Worm (Caenorhabditis elegans) whole organism, young adult: ENCODE data around the gene sod-3.

ENCODE experiments used
- B0035.1 ChIP-seq: sonication (generic microtip); optimal IDR thresholded peaks from 2 replicates; lab custom pipeline; 2016; ENCODE audit warnings: missing genetic modification characterization, mild to moderate bottlenecking, missing compliant biosample characterization, missing genotype, missing genetic modification reagents
- B0261.1 ChIP-seq: sonication (generic microtip); optimal IDR thresholded peaks from 2 replicates; lab custom pipeline; 2016; ENCODE audit warnings: mild to moderate bottlenecking, missing genetic modification characterization, moderate library complexity, missing compliant biosample characterization
- F23B12.7 ChIP-seq: sonication (generic microtip); optimal IDR thresholded peaks from 2 replicates; lab custom pipeline; 2017; ENCODE audit warnings: missing genetic modification characterization, mild to moderate bottlenecking, missing compliant biosample characterization, antibody characterized with exemption, moderate library complexity; ENCODE audit not compliant: insufficient read depth
- F52B5.7 ChIP-seq: sonication (generic microtip); optimal IDR thresholded peaks from 2 replicates; lab custom pipeline; 2016; ENCODE audit warnings: mild to moderate bottlenecking, missing genetic modification characterization, missing compliant biosample characterization
- K12H6.12 ChIP-seq: fragments of 200-800 bp; sonication (Bioruptor generic); optimal IDR thresholded peaks from 2 replicates; lab custom pipeline; 2018; ENCODE audit warnings: mild to moderate bottlenecking, missing genetic modification characterization, missing compliant biosample characterization
- T07F8.4 ChIP-seq: sonication (generic microtip); optimal IDR thresholded peaks from 2 replicates; lab custom pipeline; 2016; ENCODE audit warnings: mild to moderate bottlenecking, missing genetic modification characterization, moderate library complexity, missing compliant biosample characterization
- T26A5.8 ChIP-seq: sonication (generic microtip); optimal IDR thresholded peaks from 2 replicates; lab custom pipeline; 2016; ENCODE audit warnings: missing genetic modification characterization, missing compliant biosample characterization
- Y56A3A.18 ChIP-seq: fragments of 200-800 bp; sonication (Bioruptor generic); IDR thresholded peaks from 2 replicates; pipeline ENCODE4 v1.3.6; 2022; ENCODE audit warnings: missing genetic modification reagents, missing genetic modification characterization, missing compliant biosample characterization
- Y67H2A.10 ChIP-seq: fragments of 200-800 bp; sonication (Bioruptor generic); conservative IDR thresholded peaks from 2 replicates; pipeline ENCODE4 v1.3.6; 2022; ENCODE audit warnings: missing genetic modification reagents, missing genetic modification characterization, missing compliant biosample characterization
- ama-1 ChIP-seq, 3 experiments: fragments of 150-350 bp in 1 of 3; sonication (generic microtip) in 2 of 3; optimal IDR thresholded peaks; 2 replicates each; lab custom pipeline; 2014 to 2018; ENCODE audit warnings: missing biosample characterization in 2 of 3, missing genetic modification characterization in 2 of 3, missing genetic modification reagents in 2 of 3
- aptf-3 ChIP-seq: fragments of 200-800 bp; sonication (Bioruptor generic); IDR thresholded peaks from 2 replicates; pipeline ENCODE4 v1.3.6; 2022; ENCODE audit warnings: missing genetic modification characterization, missing compliant biosample characterization
- attf-3 ChIP-seq: fragments of 200-800 bp; sonication (Bioruptor generic); conservative IDR thresholded peaks from 2 replicates; pipeline ENCODE4 v1.3.6; 2022; ENCODE audit warnings: missing genetic modification reagents, missing genetic modification characterization, missing compliant biosample characterization
- bed-1 ChIP-seq: fragments of 200-800 bp; sonication (Bioruptor generic); IDR thresholded peaks from 2 replicates; pipeline ENCODE4 v1.3.6; 2022; ENCODE audit warnings: missing genetic modification reagents, missing genetic modification characterization, missing compliant biosample characterization
- bed-2 ChIP-seq: fragments of 200-800 bp; sonication (Bioruptor generic); IDR thresholded peaks from 2 replicates; pipeline ENCODE4 v1.3.6; 2022; ENCODE audit warnings: missing genetic modification reagents, missing genetic modification characterization, missing compliant biosample characterization
- cebp-1 ChIP-seq, 2 experiments: fragments of 200-800 bp in 1 of 2; sonication (Bioruptor generic) in 1 of 2; sonication (generic microtip) in 1 of 2; IDR thresholded peaks in 1 of 2; optimal IDR thresholded peaks in 1 of 2; 2 replicates each; pipeline versions ENCODE4 v1.3.6 to Lab custom; 2017 to 2022; ENCODE audit warnings: missing compliant biosample characterization in 2 of 2, missing genetic modification characterization in 2 of 2, mild to moderate bottlenecking in 1 of 2, missing genetic modification reagents in 1 of 2, moderate library complexity in 1 of 2
- ceh-100 ChIP-seq: fragments of 200-800 bp; sonication (Bioruptor generic); IDR thresholded peaks from 2 replicates; pipeline ENCODE4 v1.3.6; 2022; ENCODE audit warnings: missing genetic modification reagents, missing genetic modification characterization, missing compliant biosample characterization
- ceh-27 ChIP-seq: fragments of 200-800 bp; sonication (Bioruptor generic); optimal IDR thresholded peaks from 2 replicates; lab custom pipeline; 2018; ENCODE audit warnings: mild to moderate bottlenecking, missing genetic modification characterization, moderate library complexity, missing compliant biosample characterization
- ceh-79 ChIP-seq: sonication (generic microtip); optimal IDR thresholded peaks from 2 replicates; lab custom pipeline; 2017; ENCODE audit warnings: mild to moderate bottlenecking, missing genetic modification characterization, missing compliant biosample characterization
- ceh-91 ChIP-seq: fragments of 200-800 bp; sonication (Bioruptor generic); IDR thresholded peaks from 2 replicates; pipeline ENCODE4 v1.3.6; 2022; ENCODE audit warnings: missing genetic modification reagents, missing genetic modification characterization, missing compliant biosample characterization
- chd-7 ChIP-seq: sonication (generic microtip); optimal IDR thresholded peaks from 2 replicates; lab custom pipeline; 2016; ENCODE audit warnings: mild to moderate bottlenecking, missing genetic modification characterization, moderate library complexity, missing compliant biosample characterization
- egl-18 ChIP-seq: fragments of 200-800 bp; sonication (Bioruptor generic); IDR thresholded peaks from 2 replicates; pipeline ENCODE4 v1.3.6; 2022; ENCODE audit warnings: missing genetic modification reagents, missing genetic modification characterization, missing compliant biosample characterization
- egrh-3 ChIP-seq: fragments of 200-800 bp; sonication (Bioruptor generic); IDR thresholded peaks from 2 replicates; pipeline ENCODE4 v1.3.6; 2022; ENCODE audit warnings: missing genetic modification reagents, missing genetic modification characterization, missing compliant biosample characterization
- ets-4 ChIP-seq: fragments of 200-800 bp; sonication (Bioruptor generic); optimal IDR thresholded peaks from 2 replicates; lab custom pipeline; 2018; ENCODE audit warnings: mild to moderate bottlenecking, missing genetic modification characterization, missing compliant biosample characterization
- gei-17 ChIP-seq: fragments of 200-800 bp; sonication (Bioruptor generic); optimal IDR thresholded peaks from 2 replicates; lab custom pipeline; 2018; ENCODE audit warnings: mild to moderate bottlenecking, missing genetic modification characterization, missing compliant biosample characterization
- hsf-1 ChIP-seq: fragments of 200-800 bp; sonication (Bioruptor generic); IDR thresholded peaks from 2 replicates; pipeline ENCODE4 v1.3.6; 2022; ENCODE audit warnings: missing genetic modification reagents, missing genetic modification characterization, missing compliant biosample characterization
- lin-35 ChIP-seq, 3 experiments: fragments of 150-350 bp in 2 of 3; sonication (generic microtip) in 1 of 3; optimal IDR thresholded peaks; 2 replicates each; lab custom pipeline; 2014 to 2018; ENCODE audit warnings: missing biosample characterization in 3 of 3, missing genetic modification characterization in 3 of 3, missing genetic modification reagents in 3 of 3
- lin-40 ChIP-seq: sonication (generic microtip); optimal IDR thresholded peaks from 2 replicates; lab custom pipeline; 2016; ENCODE audit warnings: missing genetic modification characterization, mild to moderate bottlenecking, missing compliant biosample characterization, missing genotype, missing genetic modification reagents
- lir-1 ChIP-seq: fragments of 200-800 bp; sonication (Bioruptor generic); conservative IDR thresholded peaks from 2 replicates; pipeline ENCODE4 v1.3.6; 2022; ENCODE audit warnings: missing genetic modification reagents, missing genetic modification characterization, missing compliant biosample characterization
- lsl-1 ChIP-seq: fragments of 200-800 bp; sonication (Bioruptor generic); optimal IDR thresholded peaks from 2 replicates; lab custom pipeline; 2018; ENCODE audit warnings: mild to moderate bottlenecking, missing genetic modification characterization, moderate library complexity, missing compliant biosample characterization
- mcd-1 ChIP-seq: fragments of 200-800 bp; sonication (Bioruptor generic); IDR thresholded peaks from 2 replicates; pipeline ENCODE4 v1.3.6; 2022; ENCODE audit warnings: missing genetic modification reagents, missing genetic modification characterization, missing compliant biosample characterization
- nfyb-1 ChIP-seq: fragments of 200-800 bp; sonication (Bioruptor generic); IDR thresholded peaks from 2 replicates; pipeline ENCODE4 v1.3.6; 2022; ENCODE audit warnings: missing genetic modification reagents, missing genetic modification characterization, missing compliant biosample characterization
- nhr-120 ChIP-seq: fragments of 200-800 bp; sonication (Bioruptor generic); IDR thresholded peaks from 2 replicates; pipeline ENCODE4 v1.3.6; 2022; ENCODE audit warnings: missing genetic modification characterization, missing compliant biosample characterization
- nhr-179 ChIP-seq: sonication (generic microtip); optimal IDR thresholded peaks from 2 replicates; lab custom pipeline; 2016; ENCODE audit warnings: mild to moderate bottlenecking, missing genetic modification characterization, missing compliant biosample characterization
- nhr-80 ChIP-seq: sonication (generic microtip); optimal IDR thresholded peaks from 2 replicates; lab custom pipeline; 2016; ENCODE audit warnings: missing genetic modification characterization, missing compliant biosample characterization
- nhr-90 ChIP-seq: sonication (generic microtip); optimal IDR thresholded peaks from 2 replicates; lab custom pipeline; 2016; ENCODE audit warnings: missing genotype, mild to moderate bottlenecking, missing genetic modification characterization, missing compliant biosample characterization
- pbrm-1 ChIP-seq: fragments of 200-800 bp; sonication (Bioruptor generic); IDR thresholded peaks from 2 replicates; pipeline ENCODE4 v1.3.6; 2022; ENCODE audit warnings: missing genetic modification reagents, missing genetic modification characterization, missing compliant biosample characterization
- rcor-1 ChIP-seq: fragments of 200-800 bp; sonication (Bioruptor generic); IDR thresholded peaks from 2 replicates; pipeline ENCODE4 v1.3.6; 2022; ENCODE audit warnings: missing genetic modification reagents, missing genetic modification characterization, missing compliant biosample characterization
- rec-8 ChIP-seq, 2 experiments: sonication (generic microtip); optimal IDR thresholded peaks; 2 replicates each; lab custom pipeline; 2016; ENCODE audit warnings: mild to moderate bottlenecking in 2 of 2, missing genetic modification characterization in 2 of 2, missing genetic modification reagents in 2 of 2, missing genotype in 2 of 2, missing biosample characterization in 1 of 2, missing compliant biosample characterization in 1 of 2, moderate library complexity in 1 of 2
- repo-1 ChIP-seq: sonication (generic microtip); optimal IDR thresholded peaks from 2 replicates; lab custom pipeline; 2017; ENCODE audit warnings: mild to moderate bottlenecking, missing genetic modification characterization, missing compliant biosample characterization
- rpc-1 ChIP-seq, 2 experiments: fragments of 150-350 bp in 1 of 2; sonication (generic microtip) in 1 of 2; optimal IDR thresholded peaks; 2 replicates each; lab custom pipeline; 2014 to 2018; ENCODE audit warnings: missing biosample characterization in 1 of 2, missing genetic modification characterization in 1 of 2, missing genetic modification reagents in 1 of 2, missing genotype in 1 of 2
- snpc-1.1 ChIP-seq: sonication (generic microtip); optimal IDR thresholded peaks from 2 replicates; lab custom pipeline; 2017; ENCODE audit warnings: missing genetic modification characterization, mild to moderate bottlenecking, missing compliant biosample characterization, antibody characterized with exemption, moderate library complexity, missing genotype, missing genetic modification reagents; ENCODE audit not compliant: insufficient read depth
- snpc-1.3 ChIP-seq: sonication (generic microtip); optimal IDR thresholded peaks from 2 replicates; lab custom pipeline; 2017; ENCODE audit warnings: missing genetic modification characterization, mild to moderate bottlenecking, missing compliant biosample characterization, antibody characterized with exemption, moderate library complexity, missing genotype, missing genetic modification reagents; ENCODE audit not compliant: insufficient read depth
- somi-1 ChIP-seq: fragments of 200-800 bp; sonication (Bioruptor generic); optimal IDR thresholded peaks from 2 replicates; lab custom pipeline; 2018; ENCODE audit warnings: mild to moderate bottlenecking, missing genetic modification characterization, missing compliant biosample characterization
- unc-130 ChIP-seq: sonication (generic microtip); optimal IDR thresholded peaks from 2 replicates; lab custom pipeline; 2016; ENCODE audit warnings: missing genetic modification reagents, missing genetic modification characterization, missing compliant biosample characterization
- unc-62 ChIP-seq: fragments of 150-350 bp; optimal IDR thresholded peaks from 2 replicates; lab custom pipeline; 2014; ENCODE audit warnings: missing biosample characterization, missing genetic modification reagents, missing genetic modification characterization
- zfh-2 ChIP-seq: fragments of 200-800 bp; sonication (Bioruptor generic); conservative IDR thresholded peaks from 2 replicates; pipeline ENCODE4 v1.3.6; 2022; ENCODE audit warnings: missing genetic modification reagents, missing genetic modification characterization, missing compliant biosample characterization
- ztf-25 ChIP-seq: fragments of 200-800 bp; sonication (Bioruptor generic); IDR thresholded peaks from 2 replicates; pipeline ENCODE4 v1.3.6; 2022; ENCODE audit warnings: missing genetic modification reagents, missing genetic modification characterization, missing compliant biosample characterization

Gene sod-3

ce11 chrX:17058340-17058739 is 34.2 kb upstream of the sod-3 start:
- TF ChIP-seq attf-3 (GFP tag; lab: Robert Waterston, UW) (no peak), B0261.1 (tag; lab: Kevin White, UChicago) (no peak), T07F8.4 (no peak), snpc-1.3 (tag; lab: Kevin White, UChicago) (no peak), aptf-3 (GFP tag; lab: Robert Waterston, UW) (no peak), ceh-91 (GFP tag; lab: Robert Waterston, UW) (no peak), F23B12.7 (tag; lab: Kevin White, UChicago) (no peak), B0035.1 (tag; lab: Kevin White, UChicago) (no peak), nfyb-1 (0 out of 2 replicates have a peak, but pooled peaks have one; percentile 47), repo-1 (tag; lab: Kevin White, UChicago) (no peak), T26A5.8 (tag; lab: Kevin White, UChicago) (no peak), lin-35 (GFP tag; optimal IDR thresholded peaks at IDR 0.05; lab: Kevin White, UChicago) (no peak), lsl-1 (GFP tag; lab: Kevin White, UChicago) (no peak), nhr-90 (tag; lab: Kevin White, UChicago) (no peak), snpc-1.1 (tag; lab: Kevin White, UChicago) (no peak), rec-8 (tag; optimal IDR thresholded peaks at IDR 0.05; lab: Kevin White, UChicago) (no peak), rcor-1 (no peak), ceh-27 (GFP tag; lab: Kevin White, UChicago) (peak; percentile 10), egl-18 (GFP tag; lab: Robert Waterston, UW) (no peak), hsf-1 (no peak), unc-62 (GFP tag; lab: Kevin White, UChicago) (no peak), egrh-3 (peak; percentile 73), somi-1 (peak; percentile 2), lin-40 (tag; lab: Kevin White, UChicago) (no peak), ztf-25 (GFP tag; lab: Robert Waterston, UW) (no peak), F52B5.7 (tag; lab: Kevin White, UChicago) (no peak), bed-1 (no peak), bed-2 (GFP tag; lab: Robert Waterston, UW) (no peak), pbrm-1 (GFP tag; lab: Robert Waterston, UW) (0 out of 2 replicates have a peak, but pooled peaks have one; percentile 10), nhr-80 (tag; lab: Kevin White, UChicago) (no peak), nhr-179 (tag; lab: Kevin White, UChicago) (no peak), ceh-100 (GFP tag; lab: Robert Waterston, UW) (no peak), ceh-79 (tag; lab: Kevin White, UChicago) (no peak), ama-1 (optimal IDR thresholded peaks at IDR 0.05; lab: Kevin White, UChicago) (peak; percentile 40), ama-1 (GFP tag; optimal IDR thresholded peaks at IDR 0.05; lab: Kevin White, UChicago) (no peak), K12H6.12 (tag; lab: Kevin White, UChicago) (no peak), lir-1 (GFP tag; lab: Robert Waterston, UW) (no peak), nhr-120 (no peak), rpc-1 (optimal IDR thresholded peaks at IDR 0.05; lab: Kevin White, UChicago) (no peak), rpc-1 (tag; optimal IDR thresholded peaks at IDR 0.05; lab: Kevin White, UChicago) (no peak), Y67H2A.10 (GFP tag; lab: Robert Waterston, UW) (no peak), unc-130 (GFP tag; lab: Kevin White, UChicago) (no peak), zfh-2 (GFP tag; lab: Robert Waterston, UW) (peak; percentile 87), chd-7 (tag; lab: Kevin White, UChicago) (peak; percentile 45), gei-17 (no peak), ets-4 (no peak), cebp-1 (GFP tag; IDR thresholded peaks at IDR 0.05; lab: Robert Waterston, UW) (no peak), cebp-1 (tag; optimal IDR thresholded peaks at IDR 0.05; lab: Kevin White, UChicago) (peak; percentile 34), Y56A3A.18 (GFP tag; lab: Robert Waterston, UW) (no peak), mcd-1 (no peak)
